Worm (Caenorhabditis elegans) whole organism, L1 larva: ENCODE data around the gene sdz-10.

ENCODE experiments used
- C16A3.4 ChIP-seq: fragments of 150-350 bp; optimal IDR thresholded peaks from 2 replicates; lab custom pipeline; 2014; ENCODE audit warnings: missing biosample characterization, missing genetic modification characterization
- C34B4.2 ChIP-seq: sonication (generic microtip); optimal IDR thresholded peaks from 2 replicates; lab custom pipeline; 2017; ENCODE audit warnings: mild to moderate bottlenecking, missing genetic modification characterization, missing compliant biosample characterization
- F16B12.6 ChIP-seq: fragments of 150-350 bp; optimal IDR thresholded peaks from 2 replicates; lab custom pipeline; 2014; ENCODE audit warnings: missing biosample characterization, missing genetic modification characterization
- Y116A8C.19 ChIP-seq: sonication (generic microtip); optimal IDR thresholded peaks from 2 replicates; lab custom pipeline; 2016; ENCODE audit warnings: missing compliant biosample characterization, missing genetic modification characterization, borderline replicate concordance
- aha-1 ChIP-seq: fragments of 150-350 bp; optimal IDR thresholded peaks from 2 replicates; lab custom pipeline; 2014; ENCODE audit warnings: missing biosample characterization, missing genetic modification characterization
- aly-2 ChIP-seq: fragments of 150-350 bp; optimal IDR thresholded peaks from 2 replicates; lab custom pipeline; 2014; ENCODE audit warnings: missing biosample characterization, missing genetic modification characterization
- ama-1 ChIP-seq: fragments of 150-350 bp; optimal IDR thresholded peaks from 2 replicates; lab custom pipeline; 2014
- ceh-8 ChIP-seq: fragments of 200-800 bp; sonication (Bioruptor generic); optimal IDR thresholded peaks from 2 replicates; lab custom pipeline; 2018; ENCODE audit warnings: mild to moderate bottlenecking, missing genetic modification characterization, moderate library complexity, missing compliant biosample characterization
- ceh-82 ChIP-seq, 3 experiments: fragments of 150-350 bp in 1 of 3; sonication (generic microtip) in 2 of 3; optimal IDR thresholded peaks; 2 replicates each; lab custom pipeline; 2014 to 2017; ENCODE audit warnings: missing biosample characterization in 3 of 3, missing genetic modification characterization in 3 of 3
- ceh-88 ChIP-seq: fragments of 200-800 bp; sonication (Bioruptor generic); IDR thresholded peaks from 2 replicates; pipeline ENCODE4 v1.3.6; 2022; ENCODE audit warnings: missing genetic modification characterization, missing compliant biosample characterization
- dpl-1 ChIP-seq, 3 experiments: fragments of 150-350 bp in 2 of 3; sonication (generic microtip) in 1 of 3; optimal IDR thresholded peaks; 2 replicates each; lab custom pipeline; 2014 to 2017; ENCODE audit warnings: missing biosample characterization in 3 of 3, missing genetic modification characterization in 3 of 3, missing genetic modification reagents in 3 of 3
- efl-1 ChIP-seq, 4 experiments: fragments of 150-350 bp; optimal IDR thresholded peaks in 3 of 4; peaks in 1 of 4; 1 replicate in 1 of 4; 2 replicates in 3 of 4; lab custom pipeline; 2014; ENCODE audit warnings: missing biosample characterization in 2 of 4, missing genetic modification characterization in 2 of 4, missing genetic modification reagents in 2 of 4
- egl-27 ChIP-seq, 2 experiments: fragments of 150-350 bp in 1 of 2; sonication (generic microtip); optimal IDR thresholded peaks; 3 replicates each; lab custom pipeline; 2017 to 2018; ENCODE audit warnings: missing biosample characterization in 2 of 2, missing genetic modification characterization in 2 of 2, missing genetic modification reagents in 2 of 2
- ets-5 ChIP-seq: fragments of 200-800 bp; sonication (Bioruptor generic); IDR thresholded peaks from 2 replicates; pipeline ENCODE4 v1.3.6; 2022; ENCODE audit warnings: missing genetic modification characterization, missing compliant biosample characterization
- fkh-10 ChIP-seq: sonication (generic microtip); optimal IDR thresholded peaks from 2 replicates; lab custom pipeline; 2017; ENCODE audit warnings: missing biosample characterization, missing genetic modification reagents, missing genetic modification characterization
- fkh-4 ChIP-seq: sonication (generic microtip); optimal IDR thresholded peaks from 2 replicates; lab custom pipeline; 2016; ENCODE audit warnings: missing compliant biosample characterization, missing genetic modification characterization, borderline replicate concordance
- fkh-8 ChIP-seq: sonication (generic microtip); optimal IDR thresholded peaks from 2 replicates; lab custom pipeline; 2016; ENCODE audit warnings: mild to moderate bottlenecking, missing genetic modification characterization, missing compliant biosample characterization
- fos-1 ChIP-seq: fragments of 150-350 bp; optimal IDR thresholded peaks from 2 replicates; lab custom pipeline; 2014; ENCODE audit warnings: missing biosample characterization, missing genetic modification characterization
- grh-1 ChIP-seq: fragments of 200-800 bp; sonication (Bioruptor generic); IDR thresholded peaks from 2 replicates; pipeline ENCODE4 v1.3.6; 2022; ENCODE audit warnings: missing genetic modification reagents, missing genetic modification characterization, missing compliant biosample characterization
- hpl-2 ChIP-seq: fragments of 150-350 bp; optimal IDR thresholded peaks from 2 replicates; lab custom pipeline; 2014; ENCODE audit warnings: missing biosample characterization, missing genetic modification reagents, missing genetic modification characterization
- isw-1 ChIP-seq: fragments of 200-800 bp; sonication (Bioruptor generic); IDR thresholded peaks from 2 replicates; pipeline ENCODE4 v1.3.6; 2022; ENCODE audit warnings: missing genetic modification characterization, missing compliant biosample characterization
- jun-1 ChIP-seq: fragments of 150-350 bp; optimal IDR thresholded peaks from 2 replicates; lab custom pipeline; 2014; ENCODE audit warnings: missing biosample characterization, missing genetic modification reagents, missing genetic modification characterization
- lin-15B ChIP-seq: fragments of 150-350 bp; sonication (generic microtip); optimal IDR thresholded peaks from 3 replicates; lab custom pipeline; 2014; ENCODE audit warnings: missing biosample characterization, missing genetic modification characterization
- lin-35 ChIP-seq, 2 experiments: fragments of 150-350 bp; optimal IDR thresholded peaks; 2 replicates each; lab custom pipeline; 2014; ENCODE audit warnings: missing biosample characterization in 2 of 2, missing genetic modification characterization in 2 of 2, missing genetic modification reagents in 2 of 2
- lin-39 ChIP-seq: fragments of 150-350 bp; optimal IDR thresholded peaks from 2 replicates; lab custom pipeline; 2014; ENCODE audit warnings: missing biosample characterization, missing genetic modification reagents, missing genetic modification characterization
- lir-3 ChIP-seq: sonication (generic microtip); optimal IDR thresholded peaks from 2 replicates; lab custom pipeline; 2016; ENCODE audit warnings: mild to moderate bottlenecking, missing genetic modification characterization, moderate library complexity, missing compliant biosample characterization; ENCODE audit not compliant: poor library complexity
- mdl-1 ChIP-seq, 2 experiments: fragments of 150-350 bp; optimal IDR thresholded peaks; 2 replicates each; lab custom pipeline; 2014 to 2017; ENCODE audit warnings: missing biosample characterization in 2 of 2, missing genetic modification characterization in 2 of 2, inconsistent platforms in 1 of 2
- mef-2 ChIP-seq: fragments of 150-350 bp; optimal IDR thresholded peaks from 2 replicates; lab custom pipeline; 2014; ENCODE audit warnings: missing biosample characterization, missing genetic modification characterization
- nhr-11 ChIP-seq: fragments of 150-350 bp; optimal IDR thresholded peaks from 2 replicates; lab custom pipeline; 2014; ENCODE audit warnings: missing biosample characterization, missing genetic modification characterization
- nhr-12 ChIP-seq: sonication (generic microtip); optimal IDR thresholded peaks from 2 replicates; lab custom pipeline; 2017; ENCODE audit warnings: missing biosample characterization, missing genetic modification characterization
- nhr-19 ChIP-seq: fragments of 200-800 bp; sonication (Bioruptor generic); conservative IDR thresholded peaks from 2 replicates; pipeline ENCODE4 v1.3.6; 2022; ENCODE audit warnings: missing genetic modification characterization, missing compliant biosample characterization
- nhr-20 ChIP-seq: sonication (generic microtip); optimal IDR thresholded peaks from 2 replicates; lab custom pipeline; 2016; ENCODE audit warnings: mild to moderate bottlenecking, missing genetic modification characterization, missing compliant biosample characterization
- nhr-237 ChIP-seq: fragments of 150-350 bp; optimal IDR thresholded peaks from 2 replicates; lab custom pipeline; 2014; ENCODE audit warnings: missing biosample characterization, missing genetic modification characterization
- nhr-28 ChIP-seq: fragments of 150-350 bp; optimal IDR thresholded peaks from 2 replicates; lab custom pipeline; 2014; ENCODE audit warnings: missing biosample characterization, missing genetic modification characterization
- nhr-47 ChIP-seq: sonication (generic microtip); optimal IDR thresholded peaks from 2 replicates; lab custom pipeline; 2016; ENCODE audit warnings: mild to moderate bottlenecking, missing genetic modification characterization, moderate library complexity, missing compliant biosample characterization
- nhr-71 ChIP-seq: sonication (generic microtip); optimal IDR thresholded peaks from 2 replicates; lab custom pipeline; 2016; ENCODE audit warnings: mild to moderate bottlenecking, missing genetic modification characterization, moderate library complexity, missing compliant biosample characterization
- nhr-76 ChIP-seq: sonication (generic microtip); optimal IDR thresholded peaks from 2 replicates; lab custom pipeline; 2017; ENCODE audit warnings: missing biosample characterization, missing genetic modification characterization
- nhr-84 ChIP-seq: sonication (generic microtip); optimal IDR thresholded peaks from 2 replicates; lab custom pipeline; 2017; ENCODE audit warnings: missing biosample characterization, missing genetic modification characterization
- nhr-85 ChIP-seq: sonication (generic microtip); peaks from one replicate; lab custom pipeline; 2016; ENCODE audit warnings: missing genetic modification characterization, inconsistent platforms, missing compliant biosample characterization
- nhr-90 ChIP-seq: sonication (generic microtip); optimal IDR thresholded peaks from 2 replicates; lab custom pipeline; 2016; ENCODE audit warnings: mild to moderate bottlenecking, missing genetic modification characterization, missing compliant biosample characterization; ENCODE audit not compliant: poor library complexity
- pag-3 ChIP-seq: sonication (generic microtip); optimal IDR thresholded peaks from 2 replicates; lab custom pipeline; 2017; ENCODE audit warnings: missing genetic modification characterization, mild to moderate bottlenecking, missing compliant biosample characterization, antibody characterized with exemption, borderline replicate concordance; ENCODE audit not compliant: insufficient read depth
- pqm-1 ChIP-seq: sonication (generic microtip); optimal IDR thresholded peaks from 3 replicates; lab custom pipeline; 2017; ENCODE audit warnings: missing biosample characterization, missing genetic modification characterization
- sox-4 ChIP-seq: sonication (generic microtip); optimal IDR thresholded peaks from 2 replicates; lab custom pipeline; 2016; ENCODE audit warnings: missing genetic modification characterization, missing compliant biosample characterization
- sptf-1 ChIP-seq: fragments of 150-350 bp; optimal IDR thresholded peaks from 2 replicates; lab custom pipeline; 2014; ENCODE audit warnings: missing biosample characterization, missing genetic modification characterization
- sup-37 ChIP-seq: fragments of 200-800 bp; sonication (Bioruptor generic); optimal IDR thresholded peaks from 2 replicates; lab custom pipeline; 2018; ENCODE audit warnings: mild to moderate bottlenecking, missing genetic modification characterization, missing compliant biosample characterization
- tbx-2 ChIP-seq: sonication (generic microtip); optimal IDR thresholded peaks from 2 replicates; lab custom pipeline; 2016; ENCODE audit warnings: missing genetic modification characterization, missing compliant biosample characterization
- unc-130 ChIP-seq: fragments of 150-350 bp; optimal IDR thresholded peaks from 2 replicates; lab custom pipeline; 2017; ENCODE audit warnings: missing biosample characterization, missing genetic modification characterization, inconsistent platforms
- unc-30 ChIP-seq: sonication (generic microtip); optimal IDR thresholded peaks from 2 replicates; lab custom pipeline; 2017; ENCODE audit warnings: missing biosample characterization, missing genetic modification characterization
- unc-86 ChIP-seq: sonication (generic microtip); optimal IDR thresholded peaks from 2 replicates; lab custom pipeline; 2016; ENCODE audit warnings: missing genetic modification characterization, missing compliant biosample characterization
- vab-15 ChIP-seq: sonication (generic microtip); optimal IDR thresholded peaks from 2 replicates; lab custom pipeline; 2017; ENCODE audit warnings: missing genotype, mild to moderate bottlenecking, missing genetic modification characterization, missing compliant biosample characterization
- xbp-1 ChIP-seq: sonication (generic microtip); optimal IDR thresholded peaks from 2 replicates; lab custom pipeline; 2016; ENCODE audit warnings: missing genetic modification characterization, missing compliant biosample characterization
- zip-4 ChIP-seq: fragments of 200-800 bp; sonication (Bioruptor generic); optimal IDR thresholded peaks from 2 replicates; lab custom pipeline; 2018; ENCODE audit warnings: mild to moderate bottlenecking, missing genetic modification characterization, moderate library complexity, missing compliant biosample characterization
- ztf-11 ChIP-seq, 2 experiments: sonication (generic microtip); optimal IDR thresholded peaks; 2 replicates each; lab custom pipeline; 2016 to 2017; ENCODE audit warnings: missing genetic modification characterization in 2 of 2, missing biosample characterization in 1 of 2, missing compliant biosample characterization in 1 of 2

sdz-10 gene

ce11 chrII:2752536-2752935 lies 19.5 kb downstream of the sdz-10 start, which contains the start of gene F29A7.6 (continued):
- TF ChIP-seq xbp-1 (tag; lab: Kevin White, UChicago) (peak; percentile 67), grh-1 (GFP tag; lab: Robert Waterston, UW) (0 out of 2 replicates have a peak, but pooled peaks have one; percentile 19), nhr-84 (no peak), nhr-237 (tag; lab: Kevin White, UChicago) (no peak), ceh-88 (GFP tag; lab: Robert Waterston, UW) (no peak), nhr-19 (GFP tag; lab: Robert Waterston, UW) (peak; percentile 65), unc-86 (tag; lab: Kevin White, UChicago) (peak; percentile 41), isw-1 (GFP tag; lab: Robert Waterston, UW) (peak; percentile 50), sox-4 (tag; lab: Kevin White, UChicago) (peak; percentile 65), pqm-1 (tag; lab: Kevin White, UChicago) (no peak), efl-1 (optimal IDR thresholded peaks at IDR 0.05; lab: Kevin White, UChicago) (peak; percentile 67 to 69), efl-1 (GFP tag; optimal IDR thresholded peaks at IDR 0.05 in 1 of 2; lab: Kevin White, UChicago) (peak; percentile 69 to 92), mdl-1 (tag; optimal IDR thresholded peaks at IDR 0.05; lab: Kevin White, UChicago) (peak in 1 of 2 experiments; percentile 2), pag-3 (tag; lab: Kevin White, UChicago) (no peak), C16A3.4 (tag; lab: Kevin White, UChicago) (peak; percentile 46), fkh-4 (tag; lab: Kevin White, UChicago) (peak; percentile 81), zip-4 (GFP tag; lab: Kevin White, UChicago) (no peak), lin-35 (GFP tag; optimal IDR thresholded peaks at IDR 0.05; lab: Kevin White, UChicago) (peak; percentile 53 to 63), nhr-12 (tag; lab: Kevin White, UChicago) (no peak), fkh-8 (peak; percentile 76), nhr-47 (peak; percentile 81), tbx-2 (tag; lab: Kevin White, UChicago) (peak; percentile 78), aha-1 (tag; lab: Kevin White, UChicago) (no peak), ets-5 (GFP tag; lab: Robert Waterston, UW) (no peak), hpl-2 (GFP tag; lab: Kevin White, UChicago) (no peak), C34B4.2 (no peak), nhr-76 (tag; lab: Kevin White, UChicago) (no peak), nhr-11 (tag; lab: Kevin White, UChicago) (no peak), sup-37 (no peak), egl-27 (tag; optimal IDR thresholded peaks at IDR 0.05; lab: Kevin White, UChicago) (no peak), Y116A8C.19 (tag; lab: Kevin White, UChicago) (no peak), lin-15B (tag; lab: Kevin White, UChicago) (peak; percentile 60), unc-130 (tag; lab: Kevin White, UChicago) (peak; percentile 43), ztf-11 (tag; optimal IDR thresholded peaks at IDR 0.05; lab: Kevin White, UChicago) (peak in 1 of 2 experiments; percentile 83), nhr-85 (tag; lab: Kevin White, UChicago) (peak; percentile 67), mef-2 (tag; lab: Kevin White, UChicago) (no peak), jun-1 (peak; percentile 36), F16B12.6 (tag; lab: Kevin White, UChicago) (peak; percentile 25), lir-3 (tag; lab: Kevin White, UChicago) (no peak), fos-1 (tag; lab: Kevin White, UChicago) (no peak), nhr-28 (tag; lab: Kevin White, UChicago) (no peak), sptf-1 (tag; lab: Kevin White, UChicago) (no peak), ceh-82 (tag; optimal IDR thresholded peaks at IDR 0.05; lab: Kevin White, UChicago) (peak; percentile 65 to 71 (median 66)), fkh-10 (GFP tag; lab: Kevin White, UChicago) (no peak), aly-2 (tag; lab: Kevin White, UChicago) (no peak), unc-30 (tag; lab: Kevin White, UChicago) (no peak), ama-1 (lab: Kevin White, UChicago) (no peak), nhr-71 (tag; lab: Kevin White, UChicago) (no peak), lin-39 (tag; lab: Kevin White, UChicago) (peak; percentile 2), nhr-90 (peak; percentile 79), ceh-8 (GFP tag; lab: Kevin White, UChicago) (no peak), dpl-1 (GFP tag; optimal IDR thresholded peaks at IDR 0.05; lab: Kevin White, UChicago) (peak; percentile 14 to 72 (median 69)), vab-15 (no peak), nhr-20 (tag; lab: Kevin White, UChicago) (peak; percentile 66)
